Worm (Caenorhabditis elegans): ENCODE measurements around the gene C23H3.2.

DNA sequence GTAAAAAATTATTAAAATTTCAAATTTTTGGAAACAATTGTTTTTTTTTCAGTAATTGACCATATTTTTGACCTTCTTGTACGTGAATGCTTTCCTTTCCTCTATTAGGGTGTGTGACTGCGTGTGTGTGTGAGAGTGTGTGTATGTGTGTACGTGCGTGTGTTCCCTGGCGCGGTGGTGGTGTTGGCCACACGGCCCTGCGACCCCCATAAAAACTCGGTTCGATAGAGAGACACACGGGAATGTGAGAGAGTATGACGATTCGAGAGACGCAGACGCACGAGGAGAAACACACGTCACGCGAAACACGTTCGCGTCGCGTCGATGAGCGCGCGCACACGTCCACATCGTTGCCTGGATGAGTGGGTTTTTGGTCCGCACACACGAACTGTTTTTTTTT lies 42.3 kb upstream of the C23H3.2 start:
- TF ChIP-seq med-1 (GFP tag; optimal IDR thresholded peaks at IDR 0.05; ENCODE audit: insufficient read depth) (no peak), tab-1 (GFP tag; IDR thresholded peaks at IDR 0.05) (no peak)
